Worm (Caenorhabditis elegans): Measurements from ENCODE around the gene lron-1.

lron-1 gene

DNA sequence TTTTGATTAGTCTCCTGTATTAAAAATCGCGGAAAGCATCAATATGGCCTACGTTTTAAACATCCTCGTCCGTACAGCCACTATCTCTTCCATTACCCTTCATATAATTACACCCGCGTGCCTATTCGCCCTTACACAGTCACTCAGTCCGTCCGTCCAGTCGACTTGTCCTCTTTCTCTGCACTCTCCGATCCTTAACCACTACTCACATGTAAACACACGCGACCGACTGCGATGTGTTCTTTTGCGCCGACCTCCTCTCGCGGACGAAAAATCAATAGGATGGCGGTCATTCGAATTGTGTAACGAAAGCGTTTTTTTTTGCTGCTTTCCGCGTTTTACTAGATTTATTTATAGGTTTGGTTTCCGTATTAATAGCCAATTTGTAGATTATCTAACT is 30.2 kb downstream of the lron-1 start, which contains the start of gene eor-2:
TSS of gene eor-2 (plus strand) at position 342 of the 400 bp plus-strand sequence.
- peak; percentile 72 for TF ChIP-seq ceh-34 (tag; optimal IDR thresholded peaks at IDR 0.05)
- TF ChIP-seq ceh-19 (GFP tag; optimal IDR thresholded peaks at IDR 0.05) = peak; percentile 27
- peak; percentile 37 for TF ChIP-seq ceh-2 (tag; optimal IDR thresholded peaks at IDR 0.05)
- TF ChIP-seq pax-1 (tag; optimal IDR thresholded peaks at IDR 0.05) = peak; percentile 33
- TF ChIP-seq syd-9 (tag; optimal IDR thresholded peaks at IDR 0.05) = peak; percentile 46
- peak; percentile 91 for TF ChIP-seq ceh-48 (tag; optimal IDR thresholded peaks at IDR 0.05)
- TF ChIP-seq rnt-1 (tag; optimal IDR thresholded peaks at IDR 0.05) = peak; percentile 17
- TF ChIP-seq C08G9.2 (tag; optimal IDR thresholded peaks at IDR 0.05) = peak; percentile 44
- TF ChIP-seq ceh-31 (tag; optimal IDR thresholded peaks at IDR 0.05) = peak; percentile 86
- TF ChIP-seq elt-4 (tag; optimal IDR thresholded peaks at IDR 0.05) = no peak
- TF ChIP-seq C38D4.7 (GFP tag; optimal IDR thresholded peaks at IDR 0.05) = no peak
- no peak for TF ChIP-seq zip-5 (tag; optimal IDR thresholded peaks at IDR 0.05)
- TF ChIP-seq pat-9 (tag; optimal IDR thresholded peaks at IDR 0.05) = no peak
- peak; percentile 37 for TF ChIP-seq F13H6.1 (tag; optimal IDR thresholded peaks at IDR 0.05)
- peak; percentile 74 for TF ChIP-seq sdc-2 (tag; optimal IDR thresholded peaks at IDR 0.05)
- peak; percentile 24 for TF ChIP-seq ceh-18 (tag; optimal IDR thresholded peaks at IDR 0.05)
- TF ChIP-seq hlh-30 (tag; optimal IDR thresholded peaks at IDR 0.05; ENCODE audit: insufficient read depth) = peak; percentile 95
- no peak for TF ChIP-seq npax-4 (tag; optimal IDR thresholded peaks at IDR 0.05)
- peak; percentile 61 for TF ChIP-seq unc-55 (GFP tag; optimal IDR thresholded peaks at IDR 0.05)
- TF ChIP-seq mec-3 (tag; optimal IDR thresholded peaks at IDR 0.05; ENCODE audit: borderline replicate concordance) = no peak
- no peak for TF ChIP-seq hlh-8 (tag; optimal IDR thresholded peaks at IDR 0.05)
- TF ChIP-seq ref-2 (tag; optimal IDR thresholded peaks at IDR 0.05) = peak; percentile 49
- peak; percentile 13 for TF ChIP-seq K09A11.1 (tag; optimal IDR thresholded peaks at IDR 0.05; ENCODE audit: insufficient read depth)
- TF ChIP-seq nfya-1 (tag; optimal IDR thresholded peaks at IDR 0.05) = peak; percentile 79
- TF ChIP-seq nhr-11 (tag; optimal IDR thresholded peaks at IDR 0.05) = no peak
- no peak for TF ChIP-seq pha-4 (tag; optimal IDR thresholded peaks at IDR 0.05)
- TF ChIP-seq Y22D7AL.16 (tag; optimal IDR thresholded peaks at IDR 0.05) = no peak
- TF ChIP-seq tbx-2 (tag; optimal IDR thresholded peaks at IDR 0.05) = peak; percentile 42
- peak; percentile 30 for TF ChIP-seq pros-1 (tag; optimal IDR thresholded peaks at IDR 0.05)
- peak; percentile 60 for TF ChIP-seq unc-42 (tag; optimal IDR thresholded peaks at IDR 0.05)

DNA sequence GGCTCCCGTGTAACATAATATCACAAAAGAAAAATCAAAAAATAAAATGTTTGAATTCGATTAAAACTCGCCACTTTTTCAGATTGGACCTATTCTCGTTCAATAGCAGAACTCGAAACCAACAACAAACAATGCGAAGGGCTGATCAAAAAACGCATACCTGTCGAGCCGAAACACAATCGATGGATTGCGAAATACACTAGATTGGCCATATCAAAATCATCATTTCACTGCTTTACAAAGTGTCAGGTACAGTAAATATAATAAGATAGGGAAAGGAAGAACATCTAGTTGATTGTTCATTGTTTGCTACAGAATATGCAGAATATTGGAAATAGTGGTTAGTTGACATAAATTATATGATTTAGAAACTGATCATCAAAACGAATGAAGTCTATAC is 35.3 kb downstream of the lron-1 start:
- TF ChIP-seq pqm-1 (tag; optimal IDR thresholded peaks at IDR 0.05) = no peak
- TF ChIP-seq hlh-8 (tag; optimal IDR thresholded peaks at IDR 0.05) = no peak
- no peak for TF ChIP-seq C08G9.2 (tag; optimal IDR thresholded peaks at IDR 0.05)
- TF ChIP-seq tbx-2 (tag; optimal IDR thresholded peaks at IDR 0.05) = no peak
- no peak for TF ChIP-seq sox-2 (GFP tag; IDR thresholded peaks at IDR 0.05)
- TF ChIP-seq rnt-1 (tag; optimal IDR thresholded peaks at IDR 0.05) = no peak
- TF ChIP-seq pat-9 (tag; optimal IDR thresholded peaks at IDR 0.05) = no peak
- no peak for TF ChIP-seq lin-11 (tag; optimal IDR thresholded peaks at IDR 0.05)
- no peak for TF ChIP-seq ceh-30 (tag; optimal IDR thresholded peaks at IDR 0.05)

ce11 chrX:14610093-14610763 is 37.7 kb downstream of the lron-1 start:
- no peak for TF ChIP-seq ceh-2 (tag; optimal IDR thresholded peaks at IDR 0.05)
- TF ChIP-seq sox-2 (GFP tag; IDR thresholded peaks at IDR 0.05) = no peak
- peak; percentile 61 for TF ChIP-seq ceh-18 (tag; optimal IDR thresholded peaks at IDR 0.05)
- no peak for TF ChIP-seq hlh-13 (GFP tag; optimal IDR thresholded peaks at IDR 0.05)
- TF ChIP-seq pha-2 (tag; optimal IDR thresholded peaks at IDR 0.05) = no peak
- TF ChIP-seq pag-3 (tag; optimal IDR thresholded peaks at IDR 0.05; ENCODE audit: borderline replicate concordance) = no peak
- TF ChIP-seq tbx-2 (tag; optimal IDR thresholded peaks at IDR 0.05) = peak; percentile 57
- TF ChIP-seq unc-86 (tag; optimal IDR thresholded peaks at IDR 0.05) = no peak
- TF ChIP-seq gmeb-2 (tag; optimal IDR thresholded peaks at IDR 0.05) = no peak
- no peak for TF ChIP-seq nhr-232 (tag; optimal IDR thresholded peaks at IDR 0.05)
- TF ChIP-seq pat-9 (tag; optimal IDR thresholded peaks at IDR 0.05) = no peak
- no peak for TF ChIP-seq C08G9.2 (tag; optimal IDR thresholded peaks at IDR 0.05)
- TF ChIP-seq ceh-30 (tag; optimal IDR thresholded peaks at IDR 0.05) = no peak
- no peak for TF ChIP-seq ahr-1 (tag; optimal IDR thresholded peaks at IDR 0.05)
- no peak for TF ChIP-seq ceh-9 (tag; optimal IDR thresholded peaks at IDR 0.05)
- TF ChIP-seq nfya-1 (tag; optimal IDR thresholded peaks at IDR 0.05) = peak; percentile 45
- no peak for TF ChIP-seq ceh-24 (tag; optimal IDR thresholded peaks at IDR 0.05)
- no peak for TF ChIP-seq C38D4.7 (GFP tag; optimal IDR thresholded peaks at IDR 0.05)
- no peak for TF ChIP-seq unc-42 (tag; optimal IDR thresholded peaks at IDR 0.05)
- no peak for TF ChIP-seq unc-3 (GFP tag; conservative IDR thresholded peaks at IDR 0.05)
- no peak for TF ChIP-seq unc-3 (tag; optimal IDR thresholded peaks at IDR 0.05)
- TF ChIP-seq T23F11.4 (GFP tag; optimal IDR thresholded peaks at IDR 0.05) = no peak
- no peak for TF ChIP-seq ceh-6 (GFP tag; optimal IDR thresholded peaks at IDR 0.05)
- no peak for TF ChIP-seq zip-5 (tag; optimal IDR thresholded peaks at IDR 0.05)
- no peak for TF ChIP-seq odd-2 (tag; optimal IDR thresholded peaks at IDR 0.05)

All from whole organism, late embryonic.